Worm (Caenorhabditis elegans) whole organism, L4 larva: Measurements from ENCODE around the gene catp-6.

Experiments
- D1046.2 ChIP-seq: fragments of 200-800 bp; sonication (Bioruptor generic); IDR thresholded peaks from 2 replicates; pipeline ENCODE4 v1.3.6; 2022; ENCODE audit warnings: missing genetic modification characterization, missing compliant biosample characterization
- F26F4.8 ChIP-seq: fragments of 200-800 bp; sonication (Bioruptor generic); conservative IDR thresholded peaks from 2 replicates; pipeline ENCODE4 v1.3.6; 2022; ENCODE audit warnings: missing genetic modification characterization, missing compliant biosample characterization
- F49E8.2 ChIP-seq: sonication (generic microtip); optimal IDR thresholded peaks from 2 replicates; lab custom pipeline; 2016; ENCODE audit warnings: missing compliant biosample characterization, mild to moderate bottlenecking, missing genetic modification characterization, borderline replicate concordance
- T20F7.1 ChIP-seq: fragments of 200-800 bp; sonication (Bioruptor generic); optimal IDR thresholded peaks from 2 replicates; lab custom pipeline; 2018; ENCODE audit warnings: mild to moderate bottlenecking, missing genetic modification characterization, missing compliant biosample characterization
- aha-1 ChIP-seq: fragments of 150-350 bp; peaks from one replicate; lab custom pipeline; 2014; ENCODE audit warnings: missing biosample characterization, missing genetic modification characterization
- attf-4 ChIP-seq: sonication (generic microtip); optimal IDR thresholded peaks from 3 replicates; lab custom pipeline; 2017; ENCODE audit warnings: missing biosample characterization, missing genetic modification characterization
- ceh-32 ChIP-seq: sonication (generic microtip); optimal IDR thresholded peaks from 2 replicates; lab custom pipeline; 2016; ENCODE audit warnings: mild to moderate bottlenecking, missing genetic modification characterization, missing compliant biosample characterization; ENCODE audit not compliant: poor library complexity
- ceh-62 ChIP-seq: sonication (generic microtip); optimal IDR thresholded peaks from 2 replicates; lab custom pipeline; 2017; ENCODE audit warnings: missing biosample characterization, missing genetic modification characterization
- ceh-82 ChIP-seq: sonication (generic microtip); optimal IDR thresholded peaks from 2 replicates; lab custom pipeline; 2017; ENCODE audit warnings: missing biosample characterization, missing genetic modification characterization
- ces-1 ChIP-seq: fragments of 150-350 bp; sonication (generic microtip); optimal IDR thresholded peaks from 4 replicates; lab custom pipeline; 2014; ENCODE audit warnings: missing biosample characterization, missing genetic modification reagents, missing genetic modification characterization
- daf-16 ChIP-seq, 3 experiments: sonication (generic microtip); optimal IDR thresholded peaks; 2 replicates each; lab custom pipeline; 2016 to 2017; ENCODE audit warnings: missing genetic modification characterization in 3 of 3, missing genetic modification reagents in 3 of 3, mild to moderate bottlenecking in 2 of 3, missing compliant biosample characterization in 2 of 3, missing biosample characterization in 1 of 3, moderate library complexity in 1 of 3
- daf-19 ChIP-seq: fragments of 200-800 bp; sonication (Bioruptor generic); conservative IDR thresholded peaks from 2 replicates; pipeline ENCODE4 v1.3.6; 2022; ENCODE audit warnings: missing genetic modification characterization, missing compliant biosample characterization
- dmd-6 ChIP-seq: fragments of 200-800 bp; sonication (Bioruptor generic); IDR thresholded peaks from 2 replicates; pipeline ENCODE4 v1.3.6; 2022; ENCODE audit warnings: missing genetic modification reagents, missing genetic modification characterization, missing compliant biosample characterization
- dmd-8 ChIP-seq: fragments of 200-800 bp; sonication (Bioruptor generic); IDR thresholded peaks from 2 replicates; pipeline ENCODE4 v1.3.6; 2022; ENCODE audit warnings: missing genetic modification characterization, missing compliant biosample characterization
- dpl-1 ChIP-seq: fragments of 150-350 bp; optimal IDR thresholded peaks from 2 replicates; lab custom pipeline; 2014; ENCODE audit warnings: missing biosample characterization, missing genetic modification reagents, missing genetic modification characterization
- dve-1 ChIP-seq: sonication (generic microtip); optimal IDR thresholded peaks from 2 replicates; lab custom pipeline; 2017; ENCODE audit warnings: antibody characterized with exemption, mild to moderate bottlenecking, missing genetic modification characterization, missing compliant biosample characterization; ENCODE audit not compliant: insufficient read depth
- fkh-10 ChIP-seq: fragments of 150-350 bp; optimal IDR thresholded peaks from 2 replicates; lab custom pipeline; 2014; ENCODE audit warnings: missing biosample characterization, missing genetic modification reagents, missing genetic modification characterization
- gei-8 ChIP-seq: fragments of 200-800 bp; sonication (Bioruptor generic); optimal IDR thresholded peaks from 2 replicates; lab custom pipeline; 2018; ENCODE audit warnings: mild to moderate bottlenecking, missing genetic modification characterization, missing compliant biosample characterization
- hlh-30 ChIP-seq: sonication (generic microtip); optimal IDR thresholded peaks from 2 replicates; lab custom pipeline; 2017; ENCODE audit warnings: antibody characterized with exemption, mild to moderate bottlenecking, missing genetic modification characterization, missing compliant biosample characterization; ENCODE audit not compliant: insufficient read depth
- jun-1 ChIP-seq: fragments of 150-350 bp; optimal IDR thresholded peaks from 2 replicates; lab custom pipeline; 2014; ENCODE audit warnings: missing biosample characterization, missing genetic modification reagents, missing genetic modification characterization
- lin-29 ChIP-seq: fragments of 200-800 bp; sonication (Bioruptor generic); IDR thresholded peaks from 2 replicates; pipeline ENCODE4 v1.3.6; 2022; ENCODE audit warnings: missing genetic modification reagents, missing genetic modification characterization, missing compliant biosample characterization
- lin-38 ChIP-seq: fragments of 200-800 bp; sonication (Bioruptor generic); IDR thresholded peaks from 2 replicates; pipeline ENCODE4 v1.3.6; 2022; ENCODE audit warnings: missing genetic modification reagents, missing genetic modification characterization, missing compliant biosample characterization
- madf-9 ChIP-seq: fragments of 200-800 bp; sonication (Bioruptor generic); conservative IDR thresholded peaks from 2 replicates; pipeline ENCODE4 v1.3.6; 2022; ENCODE audit warnings: missing genetic modification reagents, missing genetic modification characterization, missing compliant biosample characterization
- mdt-29 ChIP-seq: fragments of 200-800 bp; sonication (Bioruptor generic); IDR thresholded peaks from 2 replicates; pipeline ENCODE4 v1.3.6; 2022; ENCODE audit warnings: missing genetic modification reagents, missing genetic modification characterization, missing compliant biosample characterization
- mes-2 ChIP-seq: sonication (generic microtip); optimal IDR thresholded peaks from 2 replicates; lab custom pipeline; 2016; ENCODE audit warnings: missing genotype, mild to moderate bottlenecking, missing genetic modification characterization, missing compliant biosample characterization; ENCODE audit not compliant: poor library complexity, severe bottlenecking
- mxl-2 ChIP-seq: fragments of 200-800 bp; sonication (Bioruptor generic); conservative IDR thresholded peaks from 2 replicates; pipeline ENCODE4 v1.3.6; 2022; ENCODE audit warnings: missing genetic modification reagents, missing genetic modification characterization, missing compliant biosample characterization
- mxl-3 ChIP-seq: fragments of 200-800 bp; sonication (Bioruptor generic); optimal IDR thresholded peaks from 2 replicates; lab custom pipeline; 2018; ENCODE audit warnings: mild to moderate bottlenecking, missing genetic modification characterization, missing compliant biosample characterization
- nhr-10 ChIP-seq: fragments of 150-350 bp; optimal IDR thresholded peaks from 2 replicates; lab custom pipeline; 2014; ENCODE audit warnings: missing biosample characterization, missing genetic modification characterization
- nhr-111 ChIP-seq: fragments of 200-800 bp; sonication (Bioruptor generic); optimal IDR thresholded peaks from 2 replicates; lab custom pipeline; 2018; ENCODE audit warnings: mild to moderate bottlenecking, missing genetic modification characterization, missing compliant biosample characterization
- nhr-25 ChIP-seq: sonication (generic microtip); optimal IDR thresholded peaks from 2 replicates; lab custom pipeline; 2017; ENCODE audit warnings: missing genetic modification characterization, mild to moderate bottlenecking, missing compliant biosample characterization, antibody characterized with exemption, moderate library complexity, borderline replicate concordance; ENCODE audit not compliant: insufficient read depth
- nhr-28 ChIP-seq: fragments of 150-350 bp; optimal IDR thresholded peaks from 2 replicates; lab custom pipeline; 2014; ENCODE audit warnings: missing biosample characterization, missing genetic modification characterization
- nhr-41 ChIP-seq: fragments of 200-800 bp; sonication (Bioruptor generic); IDR thresholded peaks from 2 replicates; pipeline ENCODE4 v1.3.6; 2022; ENCODE audit warnings: missing genetic modification reagents, missing genetic modification characterization, missing compliant biosample characterization
- nhr-42 ChIP-seq: fragments of 200-800 bp; sonication (Bioruptor generic); IDR thresholded peaks from 2 replicates; pipeline ENCODE4 v1.3.6; 2022; ENCODE audit warnings: missing genetic modification characterization, missing compliant biosample characterization
- pha-4 ChIP-seq, 2 experiments: fragments of 150-350 bp in 1 of 2; fragments of 200-800 bp in 1 of 2; sonication (Bioruptor generic) in 1 of 2; IDR thresholded peaks in 1 of 2; optimal IDR thresholded peaks in 1 of 2; 2 replicates each; pipeline versions ENCODE4 v1.3.6 to Lab custom; 2014 to 2022; ENCODE audit warnings: missing genetic modification characterization in 2 of 2, missing genetic modification reagents in 2 of 2, missing biosample characterization in 1 of 2, missing compliant biosample characterization in 1 of 2
- php-3 ChIP-seq: fragments of 200-800 bp; sonication (Bioruptor generic); IDR thresholded peaks from 2 replicates; pipeline ENCODE4 v1.3.6; 2022; ENCODE audit warnings: missing genetic modification reagents, missing genetic modification characterization, missing compliant biosample characterization
- pqm-1 ChIP-seq: sonication (generic microtip); optimal IDR thresholded peaks from 2 replicates; lab custom pipeline; 2017; ENCODE audit warnings: missing biosample characterization, missing genetic modification characterization
- rbr-2 ChIP-seq: sonication (generic microtip); optimal IDR thresholded peaks from 2 replicates; lab custom pipeline; 2016; ENCODE audit warnings: missing genotype, missing genetic modification characterization, missing compliant biosample characterization
- saeg-2 ChIP-seq: fragments of 200-800 bp; sonication (Bioruptor generic); IDR thresholded peaks from 2 replicates; pipeline ENCODE4 v1.3.6; 2022; ENCODE audit warnings: missing genetic modification reagents, missing genetic modification characterization, missing compliant biosample characterization
- sdz-12 ChIP-seq: fragments of 200-800 bp; sonication (Bioruptor generic); optimal IDR thresholded peaks from 2 replicates; lab custom pipeline; 2018; ENCODE audit warnings: mild to moderate bottlenecking, missing genetic modification characterization, missing compliant biosample characterization
- skn-1 ChIP-seq: fragments of 150-350 bp; optimal IDR thresholded peaks from 2 replicates; lab custom pipeline; 2014; ENCODE audit warnings: missing biosample characterization, missing genetic modification characterization
- snpc-4 ChIP-seq: fragments of 150-350 bp; optimal IDR thresholded peaks from 2 replicates; lab custom pipeline; 2014; ENCODE audit warnings: missing biosample characterization, missing genetic modification characterization
- spr-3 ChIP-seq: fragments of 200-800 bp; sonication (Bioruptor generic); optimal IDR thresholded peaks from 2 replicates; lab custom pipeline; 2018; ENCODE audit warnings: mild to moderate bottlenecking, missing genetic modification characterization, missing compliant biosample characterization
- tra-1 ChIP-seq: fragments of 200-800 bp; sonication (Bioruptor generic); IDR thresholded peaks from 2 replicates; pipeline ENCODE4 v1.3.6; 2022; ENCODE audit warnings: missing genetic modification reagents, missing genetic modification characterization, missing compliant biosample characterization
- unc-130 ChIP-seq: sonication (generic microtip); optimal IDR thresholded peaks from 2 replicates; lab custom pipeline; 2016; ENCODE audit warnings: missing genetic modification reagents, missing genetic modification characterization, missing compliant biosample characterization
- unc-39 ChIP-seq: sonication (generic microtip); optimal IDR thresholded peaks from 2 replicates; lab custom pipeline; 2017; ENCODE audit warnings: missing biosample characterization, missing genetic modification characterization
- vab-7 ChIP-seq: fragments of 200-800 bp; sonication (Bioruptor generic); IDR thresholded peaks from 2 replicates; pipeline ENCODE4 v1.3.6; 2022; ENCODE audit warnings: missing genetic modification reagents, missing genetic modification characterization, missing compliant biosample characterization
- zag-1 ChIP-seq: fragments of 150-350 bp; optimal IDR thresholded peaks from 2 replicates; lab custom pipeline; 2014; ENCODE audit warnings: missing biosample characterization, missing genetic modification characterization
- zip-2 ChIP-seq: fragments of 150-350 bp; optimal IDR thresholded peaks from 2 replicates; lab custom pipeline; 2014; ENCODE audit warnings: missing biosample characterization, missing genetic modification characterization

Gene catp-6

DNA sequence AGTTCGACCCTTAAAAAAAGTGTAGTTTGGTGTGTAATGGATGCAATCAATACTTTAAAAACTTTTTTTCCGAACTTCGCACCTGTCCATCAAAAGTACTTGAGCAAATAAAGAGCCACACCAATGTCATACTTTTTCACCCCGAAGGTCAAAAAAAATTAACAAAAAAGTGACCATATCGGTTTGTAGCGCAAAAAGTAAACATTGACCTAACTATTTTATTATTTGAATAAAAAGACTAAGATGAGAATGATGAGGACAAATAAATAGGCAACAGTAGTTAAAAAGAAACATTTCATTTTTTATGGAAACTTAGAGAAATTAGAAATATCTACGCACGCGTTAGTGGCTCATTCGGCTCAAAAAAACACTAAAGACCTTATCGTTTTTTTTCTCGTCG lies 45.0 kb upstream of the catp-6 start:
- TF ChIP-seq vab-7 (GFP tag; lab: Robert Waterston, UW) (no peak), dmd-6 (GFP tag; lab: Robert Waterston, UW) (no peak)

DNA sequence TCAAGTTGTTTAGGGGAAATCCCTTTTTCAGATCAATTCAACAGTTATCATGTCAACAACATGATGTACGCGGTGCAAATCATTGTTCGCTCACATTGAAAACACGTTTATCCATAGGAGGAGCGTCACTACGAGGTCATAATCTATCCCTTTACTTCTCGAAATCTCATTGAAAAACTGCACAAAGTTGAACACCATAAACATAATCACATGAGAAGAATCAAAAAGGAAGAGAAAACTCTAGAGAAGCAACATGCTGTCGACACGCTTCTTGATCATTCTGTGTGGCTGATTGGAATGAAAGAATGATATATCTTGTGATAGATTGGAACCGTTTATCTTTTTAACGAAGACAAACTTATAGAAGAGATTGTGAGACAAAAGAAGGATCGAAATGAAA lies 43.5 kb upstream of the catp-6 start:
- TF ChIP-seq unc-39 (tag; lab: Kevin White, UChicago) = no peak
- peak; percentile 49 for TF ChIP-seq dpl-1 (GFP tag; lab: Kevin White, UChicago)
- no peak for TF ChIP-seq F49E8.2
- no peak for TF ChIP-seq ceh-32 (tag; lab: Kevin White, UChicago)
- TF ChIP-seq ces-1 (GFP tag; lab: Kevin White, UChicago) = no peak
- TF ChIP-seq ceh-82 (tag; lab: Kevin White, UChicago) = no peak
- no peak for TF ChIP-seq ceh-62 (tag; lab: Kevin White, UChicago)
- no peak for TF ChIP-seq pha-4 (GFP tag; IDR thresholded peaks at IDR 0.05; lab: Robert Waterston, UW)
- no peak for TF ChIP-seq pha-4 (tag; optimal IDR thresholded peaks at IDR 0.05; lab: Kevin White, UChicago)
- TF ChIP-seq pqm-1 (tag; lab: Kevin White, UChicago) = no peak
- peak; percentile 49 for TF ChIP-seq nhr-25 (tag; lab: Kevin White, UChicago)
- TF ChIP-seq jun-1 (tag; lab: Kevin White, UChicago) = no peak
- no peak for TF ChIP-seq sdz-12 (GFP tag; lab: Kevin White, UChicago)
- TF ChIP-seq aha-1 (tag; lab: Kevin White, UChicago) = peak; percentile 92
- no peak for TF ChIP-seq zag-1 (tag; lab: Kevin White, UChicago)
- TF ChIP-seq mdt-29 = peak; percentile 90
- no peak for TF ChIP-seq dmd-8 (GFP tag; lab: Robert Waterston, UW)
- no peak for TF ChIP-seq snpc-4 (tag; lab: Kevin White, UChicago)
- TF ChIP-seq nhr-10 = peak; percentile 14
- peak; percentile 75 for TF ChIP-seq gei-8 (GFP tag; lab: Kevin White, UChicago)
- no peak for TF ChIP-seq lin-29 (GFP tag; lab: Robert Waterston, UW)
- TF ChIP-seq fkh-10 (GFP tag; lab: Kevin White, UChicago) = no peak
- TF ChIP-seq saeg-2 (GFP tag; lab: Robert Waterston, UW) = no peak
- no peak for TF ChIP-seq nhr-41
- TF ChIP-seq nhr-111 (GFP tag; lab: Kevin White, UChicago) = no peak
- TF ChIP-seq mxl-3 (GFP tag; lab: Kevin White, UChicago) = peak; percentile 86
- TF ChIP-seq daf-16 (GFP tag; optimal IDR thresholded peaks at IDR 0.05; lab: Kevin White, UChicago) = no peak
- no peak for TF ChIP-seq daf-16 (tag; optimal IDR thresholded peaks at IDR 0.05; lab: Kevin White, UChicago)
- peak; percentile 24; the same call in 1 of the 2 replicates for TF ChIP-seq tra-1 (GFP tag; lab: Robert Waterston, UW)
- no peak for TF ChIP-seq rbr-2 (tag; lab: Kevin White, UChicago)
- TF ChIP-seq dmd-6 (GFP tag; lab: Robert Waterston, UW) = peak; percentile 79
- peak; percentile 6 for TF ChIP-seq dve-1 (tag; lab: Kevin White, UChicago)
- TF ChIP-seq T20F7.1 = peak; percentile 29
- TF ChIP-seq hlh-30 (tag; lab: Kevin White, UChicago) = peak; percentile 93
- no peak for TF ChIP-seq skn-1 (tag; lab: Kevin White, UChicago)
- no peak for TF ChIP-seq lin-38
- no peak for TF ChIP-seq zip-2 (tag; lab: Kevin White, UChicago)
- no peak for TF ChIP-seq madf-9 (GFP tag; lab: Robert Waterston, UW)
- TF ChIP-seq mxl-2 (GFP tag; lab: Robert Waterston, UW) = no peak
- no peak for TF ChIP-seq daf-19 (GFP tag; lab: Robert Waterston, UW)
- no peak for TF ChIP-seq nhr-42 (GFP tag; lab: Robert Waterston, UW)
- no peak for TF ChIP-seq unc-130 (GFP tag; lab: Kevin White, UChicago)
- no peak for TF ChIP-seq D1046.2
- peak; percentile 92 for TF ChIP-seq nhr-28 (tag; lab: Kevin White, UChicago)
- TF ChIP-seq php-3 (GFP tag; lab: Robert Waterston, UW) = no peak
- TF ChIP-seq attf-4 (tag; lab: Kevin White, UChicago) = no peak
- no peak for TF ChIP-seq F26F4.8 (GFP tag; lab: Robert Waterston, UW)
- TF ChIP-seq spr-3 = no peak
- peak; percentile 41 for TF ChIP-seq mes-2 (tag; lab: Kevin White, UChicago)
